Fruit fly (Drosophila melanogaster): ENCODE measurements around the gene CG13775.

The CG13775 gene

DNA sequence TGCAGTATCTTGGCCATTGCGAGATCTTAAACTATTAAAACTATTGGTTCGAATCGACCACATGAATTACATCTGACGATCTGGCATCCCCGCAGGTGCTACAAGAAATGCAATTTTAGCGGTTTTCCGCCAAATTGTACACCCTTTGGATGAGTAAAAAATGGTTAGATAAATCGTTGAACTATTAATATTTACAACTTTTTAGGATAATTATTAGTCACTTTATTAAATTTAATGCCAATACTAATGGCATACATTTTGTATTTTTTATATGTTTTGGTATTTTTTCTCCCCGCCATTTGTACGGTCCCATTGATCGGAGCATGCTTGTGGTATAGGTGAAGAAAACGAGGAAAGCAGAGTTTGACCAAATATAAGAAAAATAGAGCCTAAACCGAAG lies 49.0 kb downstream of the CG13775 start, which contains the start of the genes Polr1F and Rat1 (continued):
- TF ChIP-seq onecut (GFP tag; IDR thresholded peaks at IDR 0.05) = no peak
- TF ChIP-seq pum (GFP tag; optimal IDR thresholded peaks at IDR 0.05) = no peak
- TF ChIP-seq sr (GFP tag; IDR thresholded peaks at IDR 0.05) = no peak
- no peak for TF ChIP-seq CG10366 (GFP tag; IDR thresholded peaks at IDR 0.05)
- TF ChIP-seq NK7.1 (GFP tag; optimal IDR thresholded peaks at IDR 0.05) = no peak
- TF ChIP-seq Bgb (GFP tag; IDR thresholded peaks at IDR 0.05; ENCODE audit: partially characterized antibody) = no peak
- TF ChIP-seq rib (GFP tag; IDR thresholded peaks at IDR 0.05) = no peak
- peak; percentile 70 for TF ChIP-seq HmgZ (tag; optimal IDR thresholded peaks at IDR 0.05)
- peak; percentile 60 for TF ChIP-seq CG2116 (GFP tag; optimal IDR thresholded peaks at IDR 0.05)
- peak; percentile 39; the same call in 1 of the 2 replicates for TF ChIP-seq Xrp1 (GFP tag; IDR thresholded peaks at IDR 0.05)
- no peak for TF ChIP-seq Hr39 (optimal IDR thresholded peaks at IDR 0.05)
- TF ChIP-seq CG17802 (tag; optimal IDR thresholded peaks at IDR 0.05) = no peak
- TF ChIP-seq da (GFP tag; optimal IDR thresholded peaks at IDR 0.05) = no peak
- TF ChIP-seq CG2678 (tag; optimal IDR thresholded peaks at IDR 0.05) = no peak
- TF ChIP-seq CG8089 (GFP tag; optimal IDR thresholded peaks at IDR 0.05) = no peak
- peak; percentile 43 for TF ChIP-seq CG18476 (GFP tag; optimal IDR thresholded peaks at IDR 0.05)
- TF ChIP-seq CG4707 (GFP tag; optimal IDR thresholded peaks at IDR 0.05) = no peak
- no peak for TF ChIP-seq CG34422 (GFP tag; IDR thresholded peaks at IDR 0.05)
- TF ChIP-seq ind (GFP tag; optimal IDR thresholded peaks at IDR 0.05) = peak; percentile 5
- no peak for TF ChIP-seq cato (GFP tag; optimal IDR thresholded peaks at IDR 0.05; ENCODE audit: borderline replicate concordance)
- TF ChIP-seq CG10267 (tag; optimal IDR thresholded peaks at IDR 0.05) = peak; percentile 61
- TF ChIP-seq CG13287 (GFP tag; IDR thresholded peaks at IDR 0.05; ENCODE audit: partially characterized antibody) = peak; percentile 54; the same call in 1 of the 2 replicates
- no peak for TF ChIP-seq Dek (tag; optimal IDR thresholded peaks at IDR 0.05)
- TF ChIP-seq CG12659 (GFP tag; optimal IDR thresholded peaks at IDR 0.05) = peak; percentile 45
- TF ChIP-seq run (tag; optimal IDR thresholded peaks at IDR 0.05) = peak; percentile 7
- TF ChIP-seq hbn (GFP tag; IDR thresholded peaks at IDR 0.05; ENCODE audit: partially characterized antibody) = no peak
- TF ChIP-seq zfh1 (GFP tag; IDR thresholded peaks at IDR 0.05) = peak; percentile 14; the same call in 1 of the 3 replicates
- no peak for TF ChIP-seq ken (GFP tag; IDR thresholded peaks at IDR 0.05)
- no peak for TF ChIP-seq HLH3B (GFP tag; IDR thresholded peaks at IDR 0.05)
- no peak for TF ChIP-seq Eip74EF (GFP tag; optimal IDR thresholded peaks at IDR 0.05)
- TF ChIP-seq gcm (GFP tag; optimal IDR thresholded peaks at IDR 0.05) = no peak
- TF ChIP-seq Neu2 (GFP tag; optimal IDR thresholded peaks at IDR 0.05; ENCODE audit: borderline replicate concordance) = no peak
- peak; percentile 18; the same call in 1 of the 2 replicates for TF ChIP-seq CG3847 (GFP tag; IDR thresholded peaks at IDR 0.05)
- no peak for TF ChIP-seq lbe (GFP tag; optimal IDR thresholded peaks at IDR 0.05)
- peak; percentile 3 for TF ChIP-seq CG12299 (tag; optimal IDR thresholded peaks at IDR 0.05)
- no peak for TF ChIP-seq Ssrp (tag; optimal IDR thresholded peaks at IDR 0.05)
- TF ChIP-seq Fer1 (GFP tag; optimal IDR thresholded peaks at IDR 0.05) = peak; percentile 29
- peak; percentile 21 for TF ChIP-seq az2 (GFP tag; optimal IDR thresholded peaks at IDR 0.05)
- TF ChIP-seq Nf-YA (GFP tag; IDR thresholded peaks at IDR 0.05) = no peak
- no peak for TF ChIP-seq CG3726 (GFP tag; IDR thresholded peaks at IDR 0.05)
- TF ChIP-seq CG12744 (GFP tag; optimal IDR thresholded peaks at IDR 0.05) = no peak
- TF ChIP-seq CG10543 (GFP tag; optimal IDR thresholded peaks at IDR 0.05) = no peak
- TF ChIP-seq CG4730 (GFP tag; IDR thresholded peaks at IDR 0.05) = no peak
- TF ChIP-seq CG7556 (GFP tag; optimal IDR thresholded peaks at IDR 0.05) = peak; percentile 17
- no peak for TF ChIP-seq CG13296 (GFP tag; optimal IDR thresholded peaks at IDR 0.05)
- no peak for TF ChIP-seq CG2712 (tag; optimal IDR thresholded peaks at IDR 0.05)
- TF ChIP-seq CG12104 (GFP tag; optimal IDR thresholded peaks at IDR 0.05) = no peak
- TF ChIP-seq cg (GFP tag; optimal IDR thresholded peaks at IDR 0.05) = peak; percentile 32
- peak; percentile 30 for TF ChIP-seq gro (GFP tag; optimal IDR thresholded peaks at IDR 0.05)
- TF ChIP-seq CG3163 (GFP tag; optimal IDR thresholded peaks at IDR 0.05) = no peak
- no peak for TF ChIP-seq prd (optimal IDR thresholded peaks at IDR 0.05)
- TF ChIP-seq prd (GFP tag; IDR thresholded peaks at IDR 0.05) = no peak

Data from whole organism, embryonic.